Fruit fly (Drosophila melanogaster) whole organism, adult: ENCODE results near the gene CG46307.
A peak's percentile ranks its signal among the peaks of the same experiment; 100 is the strongest.

Experiments used
- CG7045 ChIP-seq: fragments of 200-800 bp; sonication (Bioruptor generic); optimal IDR thresholded peaks from 2 replicates; lab custom pipeline; 2017; ENCODE audit warnings: missing biosample characterization, mild to moderate bottlenecking, missing genetic modification characterization
- Hr96 ChIP-seq: fragments of 200-800 bp; sonication (Bioruptor generic); optimal IDR thresholded peaks from 2 replicates; lab custom pipeline; 2016; ENCODE audit warnings: missing biosample characterization, missing genetic modification characterization
- Mnt ChIP-seq: fragments of 200-800 bp; sonication (Bioruptor generic); optimal IDR thresholded peaks from 2 replicates; lab custom pipeline; 2016; ENCODE audit warnings: missing biosample characterization, mild to moderate bottlenecking, missing genetic modification characterization
- cnc ChIP-seq, 2 experiments: fragments of >200 bp; optimal IDR thresholded peaks; 2 replicates each; lab custom pipeline; 2017
- tj ChIP-seq: fragments of 200-800 bp; sonication (Bioruptor generic); optimal IDR thresholded peaks from 3 replicates; lab custom pipeline; 2017; ENCODE audit warnings: missing biosample characterization, mild to moderate bottlenecking, missing genetic modification characterization, moderate library complexity

dm6 chr2L:21178436-21179216, 74.3 kb downstream of the CG46307 start:
- no peak for TF ChIP-seq CG7045 (GFP tag; lab: Kevin White, UChicago)
- peak; percentile 41 for TF ChIP-seq tj (GFP tag; lab: Kevin White, UChicago)
- TF ChIP-seq cnc (optimal IDR thresholded peaks at IDR 0.05; lab: Kevin White, UChicago), result no peak
- no peak for TF ChIP-seq Hr96
- peak; percentile 88 for TF ChIP-seq Mnt (GFP tag; lab: Kevin White, UChicago)
